Worm (Caenorhabditis elegans) whole organism, mixed stage, embryonic: Measurements from ENCODE around the gene npp-18.

Source experiments
- lin-32 ChIP-seq: fragments of 200-800 bp; sonication (Bioruptor generic); optimal IDR thresholded peaks from 2 replicates; lab custom pipeline; 2018; ENCODE audit warnings: mild to moderate bottlenecking, missing genetic modification characterization, missing compliant biosample characterization
- lsy-2 ChIP-seq: fragments of 150-350 bp; optimal IDR thresholded peaks from 2 replicates; lab custom pipeline; 2014; ENCODE audit warnings: missing biosample characterization, missing genetic modification characterization
- mab-5 ChIP-seq: fragments of 150-350 bp; optimal IDR thresholded peaks from 2 replicates; lab custom pipeline; 2014; ENCODE audit warnings: missing biosample characterization, missing genetic modification characterization
- mep-1 ChIP-seq: fragments of 150-350 bp; optimal IDR thresholded peaks from 2 replicates; lab custom pipeline; 2017; ENCODE audit warnings: missing biosample characterization, missing genetic modification reagents, missing genetic modification characterization, inconsistent platforms
- nhr-237 ChIP-seq: fragments of 150-350 bp; optimal IDR thresholded peaks from 2 replicates; lab custom pipeline; 2014; ENCODE audit warnings: missing biosample characterization, missing genetic modification characterization
- pha-4 ChIP-seq: fragments of 150-350 bp; optimal IDR thresholded peaks from 2 replicates; lab custom pipeline; 2018; ENCODE audit warnings: missing biosample characterization, missing genetic modification reagents, missing genetic modification characterization
- snpc-4 ChIP-seq: fragments of 150-350 bp; optimal IDR thresholded peaks from 2 replicates; lab custom pipeline; 2014; ENCODE audit warnings: missing biosample characterization, missing genetic modification characterization
- sptf-1 ChIP-seq: sonication (generic microtip); optimal IDR thresholded peaks from 2 replicates; lab custom pipeline; 2017; ENCODE audit warnings: mild to moderate bottlenecking, missing genetic modification characterization, moderate library complexity, missing compliant biosample characterization
- unc-62 ChIP-seq: fragments of 150-350 bp; optimal IDR thresholded peaks from 2 replicates; lab custom pipeline; 2014; ENCODE audit warnings: missing biosample characterization, missing genetic modification reagents, missing genetic modification characterization

DNA sequence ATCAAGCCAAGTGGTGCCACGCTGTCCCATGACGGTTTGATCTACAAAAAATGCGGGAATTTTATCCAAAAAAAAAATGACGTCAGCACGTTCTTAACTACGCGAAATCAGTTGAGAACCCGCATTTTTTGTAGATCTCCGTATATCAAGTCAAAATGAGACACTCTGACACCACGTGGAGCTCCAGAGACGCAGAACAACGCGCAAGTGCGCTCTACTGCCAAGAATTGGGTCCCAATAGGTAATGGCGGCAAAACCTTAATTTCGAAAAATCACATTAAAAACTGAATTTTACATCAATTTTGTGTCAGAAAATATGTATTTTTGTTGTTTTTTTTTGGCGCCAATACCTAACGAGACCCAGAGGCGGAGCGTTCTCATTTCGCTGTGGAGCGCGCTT, 20.3 kb downstream of the npp-18 start:
- TF ChIP-seq unc-62 (no peak), lin-32 (no peak), nhr-237 (tag; lab: Kevin White, UChicago) (no peak), mep-1 (tag; lab: Kevin White, UChicago) (peak; percentile 9), lsy-2 (tag; lab: Kevin White, UChicago) (no peak), sptf-1 (tag; lab: Kevin White, UChicago) (no peak), pha-4 (no peak), snpc-4 (no peak), mab-5 (no peak)
